Worm (Caenorhabditis elegans) whole organism, L2 larva: ENCODE data around the gene popl-1.

ENCODE experiments used
- C34F6.9 ChIP-seq: fragments of 150-350 bp; optimal IDR thresholded peaks from 2 replicates; lab custom pipeline; 2014; ENCODE audit warnings: missing biosample characterization, missing genetic modification characterization
- F13H6.1 ChIP-seq: sonication (generic microtip); optimal IDR thresholded peaks from 2 replicates; lab custom pipeline; 2016; ENCODE audit warnings: missing genetic modification characterization, missing compliant biosample characterization
- R02D3.7 ChIP-seq: fragments of 150-350 bp; optimal IDR thresholded peaks from 2 replicates; lab custom pipeline; 2014; ENCODE audit warnings: missing biosample characterization, missing genetic modification characterization
- Y55F3AM.14 ChIP-seq: fragments of 200-800 bp; sonication (Bioruptor generic); optimal IDR thresholded peaks from 2 replicates; lab custom pipeline; 2018; ENCODE audit warnings: mild to moderate bottlenecking, missing genetic modification characterization, missing compliant biosample characterization
- ZK546.5 ChIP-seq: sonication (generic microtip); optimal IDR thresholded peaks from 2 replicates; lab custom pipeline; 2017; ENCODE audit warnings: missing biosample characterization, missing genetic modification characterization
- alr-1 ChIP-seq: fragments of 150-350 bp; optimal IDR thresholded peaks from 2 replicates; lab custom pipeline; 2014; ENCODE audit warnings: missing biosample characterization, missing genetic modification characterization
- ceh-16 ChIP-seq: fragments of 150-350 bp; optimal IDR thresholded peaks from 2 replicates; lab custom pipeline; 2014; ENCODE audit warnings: missing biosample characterization, missing genetic modification characterization
- ceh-82 ChIP-seq: fragments of 150-350 bp; optimal IDR thresholded peaks from 2 replicates; lab custom pipeline; 2014; ENCODE audit warnings: missing biosample characterization, missing genetic modification characterization
- crh-2 ChIP-seq: sonication (generic microtip); optimal IDR thresholded peaks from 2 replicates; lab custom pipeline; 2017; ENCODE audit warnings: missing biosample characterization, missing genetic modification characterization
- dmd-4 ChIP-seq: sonication (generic microtip); optimal IDR thresholded peaks from 2 replicates; lab custom pipeline; 2017; ENCODE audit warnings: missing biosample characterization, missing genetic modification characterization
- egl-27 ChIP-seq: sonication (generic microtip); optimal IDR thresholded peaks from 3 replicates; lab custom pipeline; 2017; ENCODE audit warnings: missing biosample characterization, missing genetic modification reagents, missing genetic modification characterization
- elt-3 ChIP-seq: sonication (generic microtip); optimal IDR thresholded peaks from 2 replicates; lab custom pipeline; 2017; ENCODE audit warnings: missing biosample characterization, missing genetic modification characterization
- fos-1 ChIP-seq: fragments of 150-350 bp; optimal IDR thresholded peaks from 2 replicates; lab custom pipeline; 2014; ENCODE audit warnings: missing biosample characterization, missing genetic modification characterization
- gmeb-1 ChIP-seq: fragments of 150-350 bp; optimal IDR thresholded peaks from 2 replicates; lab custom pipeline; 2014; ENCODE audit warnings: missing biosample characterization, missing genetic modification characterization
- lin-11 ChIP-seq: fragments of 150-350 bp; sonication (generic microtip); optimal IDR thresholded peaks from 2 replicates; lab custom pipeline; 2014; ENCODE audit warnings: missing biosample characterization, missing genetic modification characterization, inconsistent platforms, mixed read lengths
- lin-39 ChIP-seq: fragments of 150-350 bp; optimal IDR thresholded peaks from 2 replicates; lab custom pipeline; 2014; ENCODE audit warnings: missing biosample characterization, missing genetic modification reagents, missing genetic modification characterization
- mab-5 ChIP-seq: fragments of 150-350 bp; optimal IDR thresholded peaks from 2 replicates; lab custom pipeline; 2014; ENCODE audit warnings: missing biosample characterization, missing genetic modification characterization
- mbf-1 ChIP-seq: sonication (generic microtip); optimal IDR thresholded peaks from 2 replicates; lab custom pipeline; 2017; ENCODE audit warnings: missing biosample characterization, missing genetic modification characterization
- mdl-1 ChIP-seq, 2 experiments: fragments of 150-350 bp in 1 of 2; sonication (generic microtip) in 1 of 2; optimal IDR thresholded peaks; 2 replicates each; lab custom pipeline; 2017; ENCODE audit warnings: missing biosample characterization in 2 of 2, missing genetic modification characterization in 2 of 2
- nhr-11 ChIP-seq: fragments of 150-350 bp; optimal IDR thresholded peaks from 2 replicates; lab custom pipeline; 2014; ENCODE audit warnings: missing biosample characterization, missing genetic modification characterization
- nhr-12 ChIP-seq: fragments of 150-350 bp; optimal IDR thresholded peaks from 2 replicates; lab custom pipeline; 2014; ENCODE audit warnings: missing biosample characterization, missing genetic modification characterization
- nhr-129 ChIP-seq: fragments of 150-350 bp; optimal IDR thresholded peaks from 2 replicates; lab custom pipeline; 2014; ENCODE audit warnings: missing biosample characterization, missing genetic modification characterization
- nhr-21 ChIP-seq: fragments of 150-350 bp; optimal IDR thresholded peaks from 2 replicates; lab custom pipeline; 2014; ENCODE audit warnings: missing biosample characterization, missing genetic modification characterization
- nhr-25 ChIP-seq: fragments of 150-350 bp; sonication (generic microtip); optimal IDR thresholded peaks from 3 replicates; lab custom pipeline; 2014; ENCODE audit warnings: missing biosample characterization, missing genetic modification characterization
- nhr-6 ChIP-seq: fragments of 150-350 bp; optimal IDR thresholded peaks from 2 replicates; lab custom pipeline; 2014; ENCODE audit warnings: missing biosample characterization, missing genetic modification characterization
- nhr-77 ChIP-seq: fragments of 150-350 bp; optimal IDR thresholded peaks from 2 replicates; lab custom pipeline; 2014; ENCODE audit warnings: missing biosample characterization, missing genetic modification characterization
- peb-1 ChIP-seq: fragments of 150-350 bp; optimal IDR thresholded peaks from 2 replicates; lab custom pipeline; 2014; ENCODE audit warnings: missing biosample characterization, missing genetic modification characterization
- sem-4 ChIP-seq: fragments of 150-350 bp; optimal IDR thresholded peaks from 2 replicates; lab custom pipeline; 2014; ENCODE audit warnings: missing biosample characterization, missing genetic modification reagents, missing genetic modification characterization
- skn-1 ChIP-seq: sonication (generic microtip); optimal IDR thresholded peaks from 2 replicates; lab custom pipeline; 2017; ENCODE audit warnings: missing biosample characterization, missing genetic modification characterization
- sma-3 ChIP-seq: sonication (generic microtip); optimal IDR thresholded peaks from 2 replicates; lab custom pipeline; 2016; ENCODE audit warnings: missing genetic modification reagents, missing genetic modification characterization, missing compliant biosample characterization
- unc-39 ChIP-seq: fragments of 150-350 bp; optimal IDR thresholded peaks from 2 replicates; lab custom pipeline; 2014; ENCODE audit warnings: missing biosample characterization, missing genetic modification characterization
- zag-1 ChIP-seq: fragments of 150-350 bp; optimal IDR thresholded peaks from 2 replicates; lab custom pipeline; 2014; ENCODE audit warnings: missing biosample characterization, missing genetic modification characterization
- ztf-1 ChIP-seq: fragments of 200-800 bp; sonication (Bioruptor generic); conservative IDR thresholded peaks from 2 replicates; pipeline ENCODE4 v1.3.6; 2022; ENCODE audit warnings: missing genetic modification characterization, missing compliant biosample characterization
- ztf-11 ChIP-seq: sonication (generic microtip); optimal IDR thresholded peaks from 2 replicates; lab custom pipeline; 2017; ENCODE audit warnings: missing biosample characterization, missing genetic modification characterization
- ztf-4 ChIP-seq: fragments of 150-350 bp; optimal IDR thresholded peaks from 2 replicates; lab custom pipeline; 2014; ENCODE audit warnings: missing biosample characterization, missing genetic modification characterization

Gene popl-1

DNA sequence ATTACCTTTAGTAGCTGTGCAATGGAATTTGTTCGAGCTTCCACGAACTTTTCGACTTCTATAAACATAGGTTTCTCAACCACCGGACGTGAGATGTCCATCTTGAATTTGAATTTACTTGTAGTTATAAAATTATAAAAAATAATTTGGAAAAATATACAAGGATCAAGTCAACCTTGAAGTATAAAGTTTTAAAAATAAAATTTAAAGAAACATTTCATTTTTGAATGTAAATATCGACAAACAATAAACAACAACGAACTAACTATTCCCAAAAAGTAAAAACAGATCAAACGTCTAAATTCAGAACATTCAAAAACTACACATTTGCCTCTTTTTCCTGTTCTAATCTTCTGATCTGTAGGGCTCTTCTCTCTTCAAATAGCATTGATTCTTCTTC lies at the start of gene popl-1:
Gene popl-1, minus strand, starts transcription at position 101 of the 400 bp plus-strand sequence.
- TF ChIP-seq fos-1 (tag; lab: Kevin White, UChicago) (no peak), nhr-12 (tag; lab: Kevin White, UChicago) (no peak), R02D3.7 (tag; lab: Kevin White, UChicago) (no peak), lin-39 (no peak), nhr-6 (no peak), ztf-4 (tag; lab: Kevin White, UChicago) (no peak), elt-3 (tag; lab: Kevin White, UChicago) (no peak), ceh-16 (tag; lab: Kevin White, UChicago) (no peak), ztf-11 (tag; lab: Kevin White, UChicago) (no peak), alr-1 (tag; lab: Kevin White, UChicago) (no peak), dmd-4 (tag; lab: Kevin White, UChicago) (no peak), crh-2 (tag; lab: Kevin White, UChicago) (no peak), mdl-1 (tag; optimal IDR thresholded peaks at IDR 0.05; lab: Kevin White, UChicago) (no peak), skn-1 (tag; lab: Kevin White, UChicago) (no peak)

- TF ChIP-seq ceh-82 (tag; lab: Kevin White, UChicago) (no peak), nhr-11 (tag; lab: Kevin White, UChicago) (no peak), zag-1 (tag; lab: Kevin White, UChicago) (no peak), Y55F3AM.14 (GFP tag; lab: Kevin White, UChicago) (no peak), peb-1 (tag; lab: Kevin White, UChicago) (no peak), ceh-16 (tag; lab: Kevin White, UChicago) (no peak), ztf-11 (tag; lab: Kevin White, UChicago) (no peak), ZK546.5 (tag; lab: Kevin White, UChicago) (no peak), C34F6.9 (tag; lab: Kevin White, UChicago) (no peak), sma-3 (no peak), dmd-4 (tag; lab: Kevin White, UChicago) (no peak), mdl-1 (tag; optimal IDR thresholded peaks at IDR 0.05; lab: Kevin White, UChicago) (no peak), nhr-12 (tag; lab: Kevin White, UChicago) (no peak)
- TF ChIP-seq, all 48 proteins: peak for 0
Measured at ce11 chrIII:6479439-6479838, 48.7 kb upstream of the popl-1 start.

- TF ChIP-seq gmeb-1 (tag; lab: Kevin White, UChicago): no peak
- TF ChIP-seq alr-1 (tag; lab: Kevin White, UChicago): no peak
- TF ChIP-seq ceh-16 (tag; lab: Kevin White, UChicago): no peak
- TF ChIP-seq nhr-11 (tag; lab: Kevin White, UChicago): no peak
- no peak for TF ChIP-seq nhr-25 (tag; lab: Kevin White, UChicago)
- no peak for TF ChIP-seq mab-5 (tag; lab: Kevin White, UChicago)
- TF ChIP-seq sma-3: no peak
- TF ChIP-seq unc-39: no peak
- TF ChIP-seq sem-4 (tag; lab: Kevin White, UChicago): no peak
Measured at ce11 chrIII:6478256-6479004, 47.7 kb upstream of the popl-1 start, which contains the start of gene zip-8. TSS of gene zip-8 (plus strand) at chrIII:6478955.

DNA sequence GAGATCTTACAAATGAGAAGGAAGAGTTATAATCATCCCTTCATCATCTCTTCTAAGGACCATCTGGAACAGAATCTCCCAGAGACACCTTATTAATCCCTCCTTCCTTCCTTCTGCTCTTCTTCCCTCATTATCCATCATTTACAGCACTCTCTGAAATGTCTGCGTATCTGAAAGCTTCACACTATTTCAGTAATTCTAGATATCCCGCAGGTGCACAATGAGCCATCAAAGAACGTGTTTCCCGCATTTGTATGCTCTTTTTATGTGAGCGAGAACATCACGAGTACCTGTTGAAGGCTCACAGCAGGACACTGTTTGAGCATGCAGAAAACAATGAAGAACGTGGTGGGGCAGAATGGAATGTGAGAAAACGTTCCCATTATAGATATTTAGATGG lies 45.6 kb upstream of the popl-1 start:
- TF ChIP-seq egl-27 (tag; lab: Kevin White, UChicago): no peak
- no peak for TF ChIP-seq fos-1 (tag; lab: Kevin White, UChicago)
- no peak for TF ChIP-seq mbf-1 (tag; lab: Kevin White, UChicago)
- no peak for TF ChIP-seq ztf-11 (tag; lab: Kevin White, UChicago)
- no peak for TF ChIP-seq ceh-16 (tag; lab: Kevin White, UChicago)
- no peak for TF ChIP-seq nhr-77 (tag; lab: Kevin White, UChicago)
- TF ChIP-seq lin-11 (tag; lab: Kevin White, UChicago): no peak
- no peak for TF ChIP-seq C34F6.9 (tag; lab: Kevin White, UChicago)
- no peak for TF ChIP-seq nhr-21 (tag; lab: Kevin White, UChicago)
- no peak for TF ChIP-seq nhr-129 (tag; lab: Kevin White, UChicago)
- TF ChIP-seq F13H6.1: no peak
- no peak for TF ChIP-seq ztf-1 (GFP tag; lab: Robert Waterston, UW)
- no peak for TF ChIP-seq Y55F3AM.14 (GFP tag; lab: Kevin White, UChicago)
- TF ChIP-seq zag-1 (tag; lab: Kevin White, UChicago): no peak
